Worm (Caenorhabditis elegans): ENCODE results near the gene F18E9.4.

DNA sequence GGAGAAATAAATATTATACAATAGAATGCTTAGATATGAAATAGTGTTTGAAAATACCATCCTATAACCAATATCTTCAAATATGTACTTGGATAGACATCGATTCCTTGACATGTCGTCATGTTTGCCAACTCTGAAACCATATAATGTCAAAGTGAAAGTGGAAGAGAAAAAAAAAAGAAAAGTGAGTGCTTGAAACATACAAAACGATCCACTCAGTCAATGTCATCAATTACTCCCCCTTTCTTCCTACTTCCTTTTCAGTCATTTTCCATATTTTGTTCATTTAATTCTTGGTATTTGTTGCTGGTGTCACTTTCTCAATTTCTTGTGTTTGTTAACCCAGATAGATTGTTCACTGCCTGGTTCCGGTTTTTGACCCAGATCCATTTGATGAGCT, at the start of gene F18E9.4:
- TF ChIP-seq zag-1 (tag; optimal IDR thresholded peaks at IDR 0.05) (no peak), nhr-77 (tag; optimal IDR thresholded peaks at IDR 0.05) (no peak), R02D3.7 (tag; optimal IDR thresholded peaks at IDR 0.05) (no peak), snpc-4 (tag; optimal IDR thresholded peaks at IDR 0.05) (no peak), nhr-237 (tag; optimal IDR thresholded peaks at IDR 0.05) (no peak), hlh-11 (tag; optimal IDR thresholded peaks at IDR 0.05) (no peak), ces-1 (GFP tag; optimal IDR thresholded peaks at IDR 0.05) (no peak), fos-1 (tag; optimal IDR thresholded peaks at IDR 0.05) (no peak), pha-4 (GFP tag; IDR thresholded peaks at IDR 0.05) (no peak), pha-4 (tag; optimal IDR thresholded peaks at IDR 0.05) (no peak), nhr-102 (tag; optimal IDR thresholded peaks at IDR 0.05) (no peak), fkh-10 (GFP tag; optimal IDR thresholded peaks at IDR 0.05) (no peak), unc-62 (GFP tag; optimal IDR thresholded peaks at IDR 0.05 in 1 of 2) (no peak), unc-62 (tag; optimal IDR thresholded peaks at IDR 0.05) (no peak)
